Fruit fly (Drosophila melanogaster): ENCODE measurements around the gene Swt1.
A peak's percentile ranks its signal among the peaks of the same experiment; 100 is the strongest.

Gene Swt1

dm6 chrX:18101778-18102177, 11.5 kb upstream of the Swt1 start, which contains the start of gene Taf8 (continued):
- TF ChIP-seq Hr3 (GFP tag; optimal IDR thresholded peaks at IDR 0.05): no peak
- peak; percentile 60 for TF ChIP-seq CG42726 (GFP tag; IDR thresholded peaks at IDR 0.05; ENCODE audit: partially characterized antibody)
- TF ChIP-seq zfh1 (GFP tag; IDR thresholded peaks at IDR 0.05): 0 out of 3 replicates have a peak, but pooled peaks have one; percentile 14

- TF ChIP-seq CG2678 (tag; optimal IDR thresholded peaks at IDR 0.05) (peak; percentile 23), CG7987 (GFP tag; optimal IDR thresholded peaks at IDR 0.05) (peak; percentile 44), CG6791 (GFP tag; IDR thresholded peaks at IDR 0.05; ENCODE audit: partially characterized antibody) (peak; percentile 63), CG4820 (GFP tag; optimal IDR thresholded peaks at IDR 0.05) (no peak), CG11085 (GFP tag; IDR thresholded peaks at IDR 0.05) (no peak), CG14710 (tag; optimal IDR thresholded peaks at IDR 0.05) (peak; percentile 15), pzg (GFP tag; optimal IDR thresholded peaks at IDR 0.05) (peak; percentile 24), Hr39 (optimal IDR thresholded peaks at IDR 0.05) (no peak), CG7372 (GFP tag; IDR thresholded peaks at IDR 0.05) (no peak), CG12391 (tag; optimal IDR thresholded peaks at IDR 0.05) (no peak), croc (GFP tag; conservative IDR thresholded peaks at IDR 0.05) (no peak), PHDP (tag; optimal IDR thresholded peaks at IDR 0.05) (peak; percentile 23), Xbp1 (GFP tag; optimal IDR thresholded peaks at IDR 0.05) (peak; percentile 4), Hr51 (GFP tag; optimal IDR thresholded peaks at IDR 0.05) (no peak), Lim3 (GFP tag; IDR thresholded peaks at IDR 0.05) (no peak), HLH4C (GFP tag; IDR thresholded peaks at IDR 0.05; ENCODE audit: partially characterized antibody) (peak; percentile 41; the same call in 2 of the 3 replicates), CG17385 (GFP tag; optimal IDR thresholded peaks at IDR 0.05) (no peak), dati (GFP tag; IDR thresholded peaks at IDR 0.05) (no peak), CG15514 (GFP tag; optimal IDR thresholded peaks at IDR 0.05) (peak; percentile 33), Dad (GFP tag; optimal IDR thresholded peaks at IDR 0.05) (no peak), CG31224 (GFP tag; IDR thresholded peaks at IDR 0.05) (no peak), sc (optimal IDR thresholded peaks at IDR 0.05) (no peak), sc (GFP tag; optimal IDR thresholded peaks at IDR 0.05) (no peak), kah (GFP tag; optimal IDR thresholded peaks at IDR 0.05) (no peak), az2 (GFP tag; optimal IDR thresholded peaks at IDR 0.05) (no peak), CG12155 (GFP tag; optimal IDR thresholded peaks at IDR 0.05) (no peak), CG15073 (GFP tag; optimal IDR thresholded peaks at IDR 0.05) (no peak), usp (GFP tag; optimal IDR thresholded peaks at IDR 0.05) (no peak), hbn (GFP tag; IDR thresholded peaks at IDR 0.05; ENCODE audit: partially characterized antibody) (peak; percentile 51), CG34224 (GFP tag; IDR thresholded peaks at IDR 0.05; ENCODE audit: partially characterized antibody) (peak; percentile 18), ap (GFP tag; IDR thresholded peaks at IDR 0.05) (no peak), CG33213 (GFP tag; optimal IDR thresholded peaks at IDR 0.05) (no peak), HLH3B (GFP tag; IDR thresholded peaks at IDR 0.05) (no peak), CG18476 (GFP tag; optimal IDR thresholded peaks at IDR 0.05) (no peak), MESR4 (GFP tag; optimal IDR thresholded peaks at IDR 0.05) (peak; percentile 54), oc (tag; optimal IDR thresholded peaks at IDR 0.05) (no peak), shn (GFP tag; optimal IDR thresholded peaks at IDR 0.05) (no peak), Hsf (GFP tag; optimal IDR thresholded peaks at IDR 0.05) (no peak), CG1603 (tag; optimal IDR thresholded peaks at IDR 0.05) (peak; percentile 48), Atf-2 (GFP tag; optimal IDR thresholded peaks at IDR 0.05) (no peak), Tbp (GFP tag; optimal IDR thresholded peaks at IDR 0.05) (no peak), CG16779 (GFP tag; IDR thresholded peaks at IDR 0.05) (no peak), chm (GFP tag; IDR thresholded peaks at IDR 0.05) (peak; percentile 48; the same call in 1 of the 2 replicates), Hmx (GFP tag; optimal IDR thresholded peaks at IDR 0.05) (no peak), CG1529 (GFP tag; optimal IDR thresholded peaks at IDR 0.05) (peak; percentile 27), CG18262 (tag; optimal IDR thresholded peaks at IDR 0.05) (peak; percentile 16)
Measured at dm6 chrX:18101098-18101711, 10.9 kb upstream of the Swt1 start, which contains the start of gene Mvb12. Gene Mvb12 (minus strand): TSS chrX:18101314.

Measured in whole organism, embryonic.